Fruit fly (Drosophila melanogaster) whole organism, prepupa: Measurements from ENCODE around the gene PGRP-SA.

Source experiments
- Blimp-1 ChIP-seq: fragments of 200-800 bp; sonication (Bioruptor generic); optimal IDR thresholded peaks from 3 replicates; lab custom pipeline; 2017; ENCODE audit warnings: missing biosample characterization, missing genetic modification characterization, mild to moderate bottlenecking, moderate library complexity, missing genetic modification reagents
- CG10631 ChIP-seq: fragments of 200-800 bp; sonication (Bioruptor generic); optimal IDR thresholded peaks from 2 replicates; lab custom pipeline; 2016; ENCODE audit warnings: missing biosample characterization, missing genetic modification characterization
- CG10669 ChIP-seq: fragments of 200-800 bp; sonication (Bioruptor generic); optimal IDR thresholded peaks from 3 replicates; lab custom pipeline; 2018; ENCODE audit warnings: missing biosample characterization, mild to moderate bottlenecking, missing genetic modification characterization, moderate library complexity
- CG11294 ChIP-seq: fragments of 200-800 bp; sonication (Bioruptor generic); IDR thresholded peaks from 2 replicates; pipeline ENCODE4 v1.3.6; 2022; ENCODE audit warnings: missing biosample characterization, missing genetic modification characterization
- CG11762 ChIP-seq: fragments of 200-800 bp; sonication (Bioruptor generic); optimal IDR thresholded peaks from 3 replicates; lab custom pipeline; 2016; ENCODE audit warnings: missing biosample characterization, missing genetic modification characterization; ENCODE audit not compliant: insufficient read depth
- CG11902 ChIP-seq: fragments of 200-800 bp; sonication (Bioruptor generic); optimal IDR thresholded peaks from 3 replicates; lab custom pipeline; 2016; ENCODE audit warnings: missing biosample characterization, missing genetic modification characterization
- CG15336 ChIP-seq: fragments of 200-800 bp; sonication (Bioruptor generic); IDR thresholded peaks from 2 replicates; pipeline ENCODE4 v1.3.6; 2022; ENCODE audit warnings: missing biosample characterization, missing genetic modification characterization
- CG1621 ChIP-seq: fragments of 200-800 bp; sonication (Bioruptor generic); optimal IDR thresholded peaks from 3 replicates; lab custom pipeline; 2018; ENCODE audit warnings: missing biosample characterization, mild to moderate bottlenecking, missing genetic modification characterization
- CG16779 ChIP-seq: fragments of 200-800 bp; sonication (Bioruptor generic); optimal IDR thresholded peaks from 3 replicates; lab custom pipeline; 2017; ENCODE audit warnings: missing biosample characterization, mild to moderate bottlenecking, missing genetic modification characterization
- CG3032 ChIP-seq: fragments of 200-800 bp; optimal IDR thresholded peaks from 2 replicates; lab custom pipeline; 2019; ENCODE audit warnings: missing biosample characterization, mild to moderate bottlenecking, missing genetic modification characterization, moderate library complexity
- CG31627 ChIP-seq: fragments of 200-800 bp; sonication (Bioruptor generic); optimal IDR thresholded peaks from 3 replicates; lab custom pipeline; 2016; ENCODE audit warnings: missing biosample characterization, missing genetic modification characterization
- CG32006 ChIP-seq: fragments of 200-800 bp; sonication (Bioruptor generic); optimal IDR thresholded peaks from 3 replicates; lab custom pipeline; 2017; ENCODE audit warnings: missing biosample characterization, mild to moderate bottlenecking, missing genetic modification characterization
- CG3919 ChIP-seq: fragments of 200-800 bp; sonication (Bioruptor generic); optimal IDR thresholded peaks from 3 replicates; lab custom pipeline; 2016; ENCODE audit warnings: missing biosample characterization, missing genetic modification characterization
- CG6163 ChIP-seq: fragments of 200-800 bp; sonication (Bioruptor generic); IDR thresholded peaks from 3 replicates; pipeline ENCODE4 v1.3.6; 2022; ENCODE audit warnings: missing biosample characterization, missing genetic modification characterization
- CG6276 ChIP-seq: fragments of 200-800 bp; sonication (Bioruptor generic); optimal IDR thresholded peaks from 2 replicates; lab custom pipeline; 2017; ENCODE audit warnings: missing biosample characterization, mild to moderate bottlenecking, missing genetic modification characterization
- CG6792 ChIP-seq: fragments of 200-800 bp; sonication (Bioruptor generic); optimal IDR thresholded peaks from 3 replicates; lab custom pipeline; 2016; ENCODE audit warnings: missing biosample characterization, missing genetic modification characterization
- CG7368 ChIP-seq: fragments of 200-800 bp; sonication (Bioruptor generic); optimal IDR thresholded peaks from 3 replicates; lab custom pipeline; 2016; ENCODE audit warnings: missing biosample characterization, missing genetic modification characterization
- CG8119 ChIP-seq: fragments of 200-800 bp; sonication (Bioruptor generic); IDR thresholded peaks from 3 replicates; pipeline ENCODE4 v1.3.6; 2022; ENCODE audit warnings: missing biosample characterization, missing genetic modification characterization
- CG8319 ChIP-seq: fragments of 200-800 bp; sonication (Bioruptor generic); optimal IDR thresholded peaks from 3 replicates; lab custom pipeline; 2016; ENCODE audit warnings: missing biosample characterization, missing genetic modification characterization
- Eip75B ChIP-seq: fragments of 200-800 bp; sonication (Bioruptor generic); optimal IDR thresholded peaks from 3 replicates; lab custom pipeline; 2016; ENCODE audit warnings: missing biosample characterization, missing genetic modification characterization
- Eip78C ChIP-seq: fragments of 200-800 bp; sonication (Bioruptor generic); peaks from one replicate; lab custom pipeline; 2016; ENCODE audit warnings: missing biosample characterization, missing genetic modification characterization
- Ets21C ChIP-seq: fragments of 200-800 bp; sonication (Bioruptor generic); optimal IDR thresholded peaks from 3 replicates; lab custom pipeline; 2016; ENCODE audit warnings: missing biosample characterization, missing genetic modification characterization
- Ets96B ChIP-seq: fragments of 200-800 bp; optimal IDR thresholded peaks from 2 replicates; lab custom pipeline; 2019; ENCODE audit warnings: missing biosample characterization, mild to moderate bottlenecking, missing genetic modification characterization, moderate library complexity
- Hr38 ChIP-seq: sonication (Bioruptor generic); optimal IDR thresholded peaks from 2 replicates; lab custom pipeline; 2016; ENCODE audit warnings: missing biosample characterization, missing genetic modification characterization
- Hr39 ChIP-seq: fragments of 200-800 bp; sonication (Bioruptor generic); optimal IDR thresholded peaks from 2 replicates; lab custom pipeline; 2016; ENCODE audit warnings: missing biosample characterization, missing genetic modification characterization
- Hr4 ChIP-seq: fragments of 200-800 bp; sonication (Bioruptor generic); optimal IDR thresholded peaks from 3 replicates; lab custom pipeline; 2016; ENCODE audit warnings: missing biosample characterization, missing genetic modification characterization
- Lpt ChIP-seq: fragments of 200-800 bp; sonication (Bioruptor generic); optimal IDR thresholded peaks from 3 replicates; lab custom pipeline; 2016; ENCODE audit warnings: missing biosample characterization, missing genetic modification characterization
- Met ChIP-seq: fragments of 200-800 bp; sonication (Bioruptor generic); optimal IDR thresholded peaks from 3 replicates; lab custom pipeline; 2016; ENCODE audit warnings: missing biosample characterization, missing genetic modification characterization
- OdsH ChIP-seq: fragments of 200-800 bp; sonication (Bioruptor generic); optimal IDR thresholded peaks from 3 replicates; lab custom pipeline; 2016; ENCODE audit warnings: missing biosample characterization, missing genetic modification characterization
- Smox ChIP-seq: fragments of 200-800 bp; sonication (Bioruptor generic); optimal IDR thresholded peaks from 3 replicates; lab custom pipeline; 2016; ENCODE audit warnings: missing biosample characterization, missing genetic modification characterization
- Sox102F ChIP-seq: fragments of 200-800 bp; sonication (Bioruptor generic); optimal IDR thresholded peaks from 2 replicates; lab custom pipeline; 2016; ENCODE audit warnings: missing biosample characterization, mild to moderate bottlenecking, missing genetic modification characterization
- achi ChIP-seq: fragments of 200-800 bp; sonication (Bioruptor generic); optimal IDR thresholded peaks from 3 replicates; lab custom pipeline; 2016; ENCODE audit warnings: missing biosample characterization, missing genetic modification characterization
- dac ChIP-seq: fragments of 200-800 bp; sonication (Bioruptor generic); optimal IDR thresholded peaks from 2 replicates; lab custom pipeline; 2017; ENCODE audit warnings: missing biosample characterization, mild to moderate bottlenecking, missing genetic modification characterization
- dsx ChIP-seq: fragments of 200-800 bp; optimal IDR thresholded peaks from 3 replicates; lab custom pipeline; 2019; ENCODE audit warnings: missing biosample characterization, mild to moderate bottlenecking, missing genetic modification characterization, moderate library complexity; ENCODE audit not compliant: poor library complexity, severe bottlenecking
- eg ChIP-seq: fragments of 200-800 bp; sonication (Bioruptor generic); IDR thresholded peaks from 3 replicates; pipeline ENCODE4 v1.3.6; 2022; ENCODE audit warnings: missing biosample characterization, missing genetic modification characterization
- fd59A ChIP-seq: fragments of 200-800 bp; sonication (Bioruptor generic); optimal IDR thresholded peaks from 2 replicates; lab custom pipeline; 2017; ENCODE audit warnings: missing biosample characterization, mild to moderate bottlenecking, missing genetic modification characterization, missing genetic modification reagents
- lz ChIP-seq: fragments of 200-800 bp; sonication (Bioruptor generic); optimal IDR thresholded peaks from 3 replicates; lab custom pipeline; 2016; ENCODE audit warnings: missing biosample characterization, missing genetic modification characterization
- net ChIP-seq: fragments of 200-800 bp; sonication (Bioruptor generic); optimal IDR thresholded peaks from 3 replicates; lab custom pipeline; 2016; ENCODE audit warnings: missing biosample characterization, missing genetic modification characterization
- pdm3 ChIP-seq: fragments of 200-800 bp; sonication (Bioruptor generic); optimal IDR thresholded peaks from 3 replicates; lab custom pipeline; 2016; ENCODE audit warnings: missing biosample characterization, missing genetic modification characterization
- salr ChIP-seq, 2 experiments: fragments of 200-800 bp; sonication (Bioruptor generic); optimal IDR thresholded peaks; 3 replicates each; lab custom pipeline; 2016 to 2018; ENCODE audit warnings: missing biosample characterization in 2 of 2, missing genetic modification characterization in 2 of 2, mild to moderate bottlenecking in 1 of 2
- spab ChIP-seq: fragments of 200-800 bp; sonication (Bioruptor generic); optimal IDR thresholded peaks from 2 replicates; lab custom pipeline; 2017; ENCODE audit warnings: missing biosample characterization, mild to moderate bottlenecking, missing genetic modification characterization, missing genetic modification reagents
- svp ChIP-seq: fragments of 200-800 bp; sonication (Bioruptor generic); peaks from one replicate; lab custom pipeline; 2016; ENCODE audit warnings: missing biosample characterization, missing genetic modification characterization

The PGRP-SA gene

DNA sequence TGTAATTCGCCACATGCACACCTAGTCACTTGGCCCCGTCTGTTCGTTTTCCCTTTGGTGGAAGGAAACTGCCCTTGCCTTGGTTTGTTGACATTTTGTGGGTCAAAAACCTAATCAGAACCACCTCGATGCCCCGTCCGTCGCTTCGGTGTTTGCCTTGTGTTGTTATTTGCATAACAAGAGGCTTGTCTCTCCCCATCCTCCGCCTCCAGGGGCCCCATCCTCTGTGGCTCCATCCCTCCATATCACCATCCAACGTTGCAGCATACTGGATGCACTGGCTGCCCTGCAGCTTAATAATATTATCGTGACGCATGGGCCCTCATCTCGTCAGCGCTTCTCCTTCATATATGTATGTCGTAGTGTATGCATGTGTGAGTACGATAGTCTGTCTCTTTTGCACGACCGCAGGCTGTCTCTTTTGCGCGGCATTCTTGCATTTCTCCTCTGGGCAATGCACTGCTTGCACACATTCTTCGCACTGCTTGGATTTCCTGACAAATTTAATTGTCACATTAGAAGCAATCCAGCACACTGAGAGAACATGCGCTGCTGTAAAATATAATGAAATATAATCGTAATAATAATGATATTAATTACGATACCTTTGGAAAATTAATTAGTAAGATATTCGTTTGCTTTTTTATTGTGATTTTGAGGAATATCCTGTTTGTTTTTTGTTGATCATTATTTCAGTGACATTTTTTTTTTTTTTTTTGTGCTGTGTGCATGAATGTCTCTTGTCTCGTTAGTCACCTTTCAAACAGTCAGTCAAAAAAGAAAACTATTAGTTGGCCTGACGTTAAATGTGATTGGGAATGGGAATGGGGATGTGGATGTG is 17.1 kb upstream of the PGRP-SA start (continued):
- no peak for TF ChIP-seq CG3032 (tag; lab: Kevin White, UChicago)
- TF ChIP-seq pdm3 (GFP tag; lab: Kevin White, UChicago), result peak; percentile 11
- no peak for TF ChIP-seq CG1621 (tag; lab: Kevin White, UChicago)
- peak; percentile 60 for TF ChIP-seq CG32006
- TF ChIP-seq CG10669, result no peak
- peak; percentile 49; the same call in 2 of the 3 replicates for TF ChIP-seq CG6163 (GFP tag; lab: Robert Waterston, UW)
- TF ChIP-seq eg, result peak; percentile 43; the same call in 1 of the 3 replicates
- no peak for TF ChIP-seq CG11762 (GFP tag; lab: Kevin White, UChicago)
- no peak for TF ChIP-seq Ets21C (GFP tag; lab: Kevin White, UChicago)

DNA sequence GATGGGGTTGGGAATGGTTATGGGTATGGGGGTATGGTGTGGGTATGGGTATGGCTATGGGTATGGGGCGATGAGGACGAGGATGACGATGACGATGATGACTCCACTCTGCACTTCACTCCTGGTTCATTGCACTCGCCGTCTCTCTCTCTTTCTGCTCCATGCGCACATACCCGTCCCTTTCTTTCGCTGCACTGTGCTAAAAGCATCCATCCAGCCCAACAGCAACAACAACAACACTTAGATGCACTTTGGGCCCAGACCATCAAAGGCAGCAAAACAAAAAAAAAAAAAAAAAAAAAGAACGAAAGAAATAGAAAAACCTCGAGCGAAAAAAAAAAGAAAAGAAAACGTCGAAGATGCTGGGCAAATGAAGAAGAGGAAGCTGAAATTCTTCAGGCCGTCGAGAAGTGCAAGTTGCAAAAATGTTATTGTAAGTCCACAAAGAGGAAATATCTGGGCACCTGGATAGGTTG is 16.5 kb upstream of the PGRP-SA start:
- TF ChIP-seq CG8119, result peak; percentile 47; the same call in 2 of the 3 replicates
- peak; percentile 7; the same call in 1 of the 2 replicates for TF ChIP-seq CG15336
- TF ChIP-seq eg, result peak; percentile 16; the same call in 1 of the 3 replicates
- TF ChIP-seq CG3919, result no peak
- TF ChIP-seq Sox102F (GFP tag; lab: Kevin White, UChicago), result no peak
- TF ChIP-seq Lpt (GFP tag; lab: Kevin White, UChicago), result peak; percentile 44
- peak; percentile 7 for TF ChIP-seq CG32006
- no peak for TF ChIP-seq CG6792 (GFP tag; lab: Kevin White, UChicago)
- peak; percentile 53; the same call in 2 of the 3 replicates for TF ChIP-seq CG6163 (GFP tag; lab: Robert Waterston, UW)
- TF ChIP-seq fd59A, result no peak
- peak; percentile 43 for TF ChIP-seq CG6276 (GFP tag; lab: Kevin White, UChicago)
- TF ChIP-seq spab, result no peak

DNA sequence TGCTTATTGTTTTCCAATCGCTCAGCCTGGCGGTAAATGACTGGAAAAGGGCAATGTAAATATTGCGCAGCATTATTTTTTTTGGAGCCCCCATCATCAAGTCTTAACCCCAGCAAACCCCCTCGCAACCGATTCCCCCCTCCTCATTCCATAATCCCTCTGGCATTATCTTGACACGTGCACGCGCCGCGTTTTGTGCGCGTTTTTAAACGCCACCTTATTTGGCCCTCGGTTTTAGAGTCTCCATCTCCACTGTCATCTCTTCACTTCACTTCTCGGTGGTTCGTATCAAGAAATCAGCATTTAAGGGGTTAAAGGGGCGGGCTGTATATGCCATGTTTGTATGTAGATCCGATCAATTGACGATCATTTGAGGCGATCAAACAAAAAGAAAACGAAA is 14.5 kb upstream of the PGRP-SA start:
- TF ChIP-seq CG11902 (GFP tag; lab: Kevin White, UChicago), result no peak
- TF ChIP-seq Hr38 (GFP tag; lab: Kevin White, UChicago), result no peak
- TF ChIP-seq CG16779 (tag; lab: Kevin White, UChicago), result no peak
- no peak for TF ChIP-seq spab
- no peak for TF ChIP-seq Ets21C (GFP tag; lab: Kevin White, UChicago)
- TF ChIP-seq OdsH, result no peak
- TF ChIP-seq svp (GFP tag; lab: Kevin White, UChicago), result no peak

DNA sequence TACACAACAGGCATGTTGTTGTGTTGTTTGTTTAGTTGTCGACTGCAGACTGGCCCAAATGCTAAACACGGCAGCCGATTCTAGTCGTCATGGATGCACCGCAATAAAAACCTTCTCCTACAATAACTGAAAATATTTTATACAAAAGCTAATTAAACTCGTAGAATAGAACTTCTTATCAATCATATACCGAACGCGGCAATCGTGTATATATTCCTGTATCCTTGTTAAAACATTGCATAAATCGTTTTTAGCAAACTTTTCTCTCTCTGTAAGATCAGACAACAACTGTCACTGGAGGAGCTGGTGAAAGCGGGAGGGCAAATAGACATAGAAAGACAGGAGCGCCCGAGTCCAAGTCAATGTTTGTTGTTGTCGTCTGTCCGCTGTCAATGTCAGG is 12.7 kb upstream of the PGRP-SA start:
- peak; percentile 2 for TF ChIP-seq Met (GFP tag; lab: Kevin White, UChicago)
- peak; percentile 50 for TF ChIP-seq Lpt (GFP tag; lab: Kevin White, UChicago)
- peak; percentile 27 for TF ChIP-seq Ets96B (tag; lab: Kevin White, UChicago)
- peak; percentile 83 for TF ChIP-seq CG32006
- TF ChIP-seq Eip75B, result peak; percentile 49
- TF ChIP-seq CG6792 (GFP tag; lab: Kevin White, UChicago), result no peak
- TF ChIP-seq CG10669, result peak; percentile 38
- TF ChIP-seq net, result peak; percentile 57
- peak; percentile 66 for TF ChIP-seq achi
- TF ChIP-seq lz (GFP tag; lab: Kevin White, UChicago), result no peak
- TF ChIP-seq pdm3 (GFP tag; lab: Kevin White, UChicago), result peak; percentile 54
- TF ChIP-seq OdsH, result peak; percentile 52
- peak; percentile 68; the same call in 2 of the 3 replicates for TF ChIP-seq CG6163 (GFP tag; lab: Robert Waterston, UW)
- no peak for TF ChIP-seq CG8319
- TF ChIP-seq Hr38 (GFP tag; lab: Kevin White, UChicago), result no peak
- peak in 1 of 2 experiments; percentile 55 for TF ChIP-seq salr (GFP tag; optimal IDR thresholded peaks at IDR 0.05; lab: Kevin White, UChicago)
- peak; percentile 54 for TF ChIP-seq CG10631
- TF ChIP-seq CG11294 (GFP tag; lab: Robert Waterston, UW), result no peak; the same call in 1 of the 2 replicates
- TF ChIP-seq svp (GFP tag; lab: Kevin White, UChicago), result peak; percentile 11
- TF ChIP-seq CG7368 (GFP tag; lab: Kevin White, UChicago), result peak; percentile 29
- TF ChIP-seq CG6276 (GFP tag; lab: Kevin White, UChicago), result peak; percentile 74
- no peak for TF ChIP-seq Hr39 (GFP tag; lab: Kevin White, UChicago)
- peak; percentile 19 for TF ChIP-seq dac
- TF ChIP-seq CG8119, result peak; percentile 73; the same call in 2 of the 3 replicates
- peak; percentile 54 for TF ChIP-seq Hr4
- TF ChIP-seq Blimp-1 (GFP tag; lab: Kevin White, UChicago), result no peak
- TF ChIP-seq CG15336, result peak; percentile 76
- TF ChIP-seq Smox, result no peak
- peak; percentile 3 for TF ChIP-seq CG11762 (GFP tag; lab: Kevin White, UChicago)
- TF ChIP-seq dsx (GFP tag; lab: Kevin White, UChicago), result no peak
- peak; percentile 9 for TF ChIP-seq CG31627 (GFP tag; lab: Kevin White, UChicago)
- TF ChIP-seq Eip78C (GFP tag; lab: Kevin White, UChicago), result peak; percentile 91
